Fruit fly (Drosophila melanogaster) whole organism, pupa: Measurements from ENCODE around the gene swm.

ENCODE experiments used
- CG10348 ChIP-seq: fragments of 200-800 bp; sonication (Bioruptor generic); IDR thresholded peaks from 2 replicates; pipeline ENCODE4 v1.3.6; 2022; ENCODE audit warnings: missing biosample characterization, missing genetic modification characterization
- CG12605 ChIP-seq: fragments of 200-800 bp; sonication (Bioruptor generic); IDR thresholded peaks from 2 replicates; pipeline ENCODE4 v1.3.6; 2022; ENCODE audit warnings: missing biosample characterization, missing genetic modification characterization
- CG13204 ChIP-seq: fragments of 200-800 bp; sonication (Bioruptor generic); optimal IDR thresholded peaks from 2 replicates; lab custom pipeline; 2018; ENCODE audit warnings: missing biosample characterization, mild to moderate bottlenecking, missing genetic modification characterization, moderate library complexity
- CG14655 ChIP-seq: fragments of 200-800 bp; sonication (Bioruptor generic); optimal IDR thresholded peaks from 3 replicates; lab custom pipeline; 2017; ENCODE audit warnings: mild to moderate bottlenecking, missing biosample characterization, missing genetic modification reagents, missing genetic modification characterization
- CG15710 ChIP-seq: fragments of 200-800 bp; sonication (Bioruptor generic); optimal IDR thresholded peaks from 2 replicates; lab custom pipeline; 2018; ENCODE audit warnings: missing biosample characterization, mild to moderate bottlenecking, missing genetic modification characterization, moderate library complexity
- CG17806 ChIP-seq: fragments of 200-800 bp; sonication (Bioruptor generic); optimal IDR thresholded peaks from 2 replicates; lab custom pipeline; 2018; ENCODE audit warnings: missing biosample characterization, mild to moderate bottlenecking, missing genetic modification characterization, moderate library complexity
- CG32121 ChIP-seq: fragments of 200-800 bp; sonication (Bioruptor generic); IDR thresholded peaks from 2 replicates; pipeline ENCODE4 v1.3.6; 2022; ENCODE audit warnings: missing biosample characterization, missing genetic modification characterization
- CG34367 ChIP-seq: fragments of 200-800 bp; sonication (Bioruptor generic); optimal IDR thresholded peaks from 2 replicates; lab custom pipeline; 2018; ENCODE audit warnings: missing biosample characterization, mild to moderate bottlenecking, missing genetic modification characterization
- CG4496 ChIP-seq: fragments of 200-800 bp; sonication (Bioruptor generic); IDR thresholded peaks from 3 replicates; pipeline ENCODE4 v1.3.6; 2022; ENCODE audit warnings: missing biosample characterization, missing genetic modification characterization
- CG8159 ChIP-seq: fragments of 200-800 bp; sonication (Bioruptor generic); optimal IDR thresholded peaks from 3 replicates; lab custom pipeline; 2018; ENCODE audit warnings: missing biosample characterization, mild to moderate bottlenecking, missing genetic modification characterization, moderate library complexity
- CG8301 ChIP-seq: fragments of 200-800 bp; sonication (Bioruptor generic); optimal IDR thresholded peaks from 2 replicates; lab custom pipeline; 2018; ENCODE audit warnings: missing biosample characterization, mild to moderate bottlenecking, missing genetic modification characterization
- CG9948 ChIP-seq: fragments of 200-800 bp; sonication (Bioruptor generic); optimal IDR thresholded peaks from 2 replicates; lab custom pipeline; 2018; ENCODE audit warnings: missing biosample characterization, mild to moderate bottlenecking, missing genetic modification characterization, moderate library complexity
- D1 ChIP-seq: fragments of 200-800 bp; sonication (Bioruptor generic); optimal IDR thresholded peaks from 2 replicates; lab custom pipeline; 2018; ENCODE audit warnings: missing biosample characterization, mild to moderate bottlenecking, missing genetic modification characterization, moderate library complexity
- EcR ChIP-seq: fragments of 200-800 bp; sonication (Bioruptor generic); optimal IDR thresholded peaks from 3 replicates; lab custom pipeline; 2019; ENCODE audit warnings: missing biosample characterization, missing genetic modification characterization, mild to moderate bottlenecking, moderate library complexity, missing genetic modification reagents
- Ets98B ChIP-seq: fragments of 200-800 bp; sonication (Bioruptor generic); IDR thresholded peaks from 2 replicates; pipeline ENCODE4 v1.3.6; 2022; ENCODE audit warnings: missing biosample characterization, missing genetic modification characterization
- Pif1A ChIP-seq: fragments of 200-800 bp; sonication (Bioruptor generic); optimal IDR thresholded peaks from 3 replicates; lab custom pipeline; 2016; ENCODE audit warnings: missing biosample characterization, missing genetic modification characterization
- Pif1B ChIP-seq: fragments of 200-800 bp; sonication (Bioruptor generic); optimal IDR thresholded peaks from 3 replicates; lab custom pipeline; 2016; ENCODE audit warnings: missing biosample characterization, missing genetic modification characterization
- Snoo ChIP-seq: fragments of 200-800 bp; sonication (Bioruptor generic); optimal IDR thresholded peaks from 3 replicates; lab custom pipeline; 2017; ENCODE audit warnings: missing biosample characterization, mild to moderate bottlenecking, missing genetic modification characterization, inconsistent platforms
- fd96Ca ChIP-seq: fragments of 200-800 bp; sonication (Bioruptor generic); IDR thresholded peaks from 3 replicates; pipeline ENCODE4 v1.3.6; 2022; ENCODE audit warnings: missing biosample characterization, missing genetic modification characterization
- gl ChIP-seq: fragments of 200-800 bp; sonication (Bioruptor generic); optimal IDR thresholded peaks from 2 replicates; lab custom pipeline; 2018; ENCODE audit warnings: missing biosample characterization, mild to moderate bottlenecking, missing genetic modification characterization
- rn ChIP-seq: fragments of 200-800 bp; sonication (Bioruptor generic); IDR thresholded peaks from 2 replicates; pipeline ENCODE4 v1.3.6; 2022; ENCODE audit warnings: missing biosample characterization, missing genetic modification characterization

Gene swm

DNA sequence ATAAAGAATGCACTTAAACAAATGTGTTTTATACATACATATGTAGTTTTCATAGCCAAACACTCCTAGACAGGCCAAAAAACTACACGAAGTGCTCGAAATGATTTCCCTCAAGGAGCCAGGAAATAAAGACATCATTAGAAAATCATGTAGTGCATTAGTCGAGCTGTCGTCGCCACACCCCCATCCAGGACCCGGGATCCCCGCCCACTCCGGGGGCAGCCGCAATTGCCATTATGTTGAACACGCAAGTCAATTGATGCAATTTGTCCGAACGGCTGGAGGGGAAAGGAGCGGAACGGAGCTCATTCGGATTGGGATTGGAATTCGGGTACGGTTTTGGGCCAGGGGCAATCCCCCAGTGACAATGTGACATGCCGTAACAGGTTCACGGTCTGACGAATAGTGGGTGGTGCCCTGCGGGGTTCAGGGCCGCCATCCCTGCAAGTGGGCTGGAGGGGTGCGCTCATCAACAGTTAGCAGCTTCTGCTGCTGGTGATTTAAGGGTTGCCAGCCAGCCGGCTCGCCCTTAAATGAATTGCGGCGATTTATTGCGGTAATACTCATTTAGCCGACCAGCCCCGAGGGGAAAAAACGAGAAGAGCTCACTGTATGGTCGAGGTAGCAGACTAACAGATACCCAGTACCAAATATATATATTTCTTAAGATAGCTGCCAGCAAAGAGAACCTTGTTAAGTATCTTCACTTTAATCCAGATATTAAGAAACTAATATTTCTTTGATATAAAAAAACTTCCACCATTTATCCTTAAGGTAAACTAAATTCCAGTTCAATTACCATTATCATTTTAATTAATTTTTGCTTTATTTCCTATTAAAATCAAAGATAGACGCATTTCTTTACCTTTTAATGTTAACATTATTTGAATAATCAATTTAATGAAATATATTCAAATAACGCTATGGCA is 12.4 kb upstream of the swm start:
- TF ChIP-seq Ets98B (GFP tag; lab: Robert Waterston, UW), result no peak
- TF ChIP-seq D1 (tag; lab: Kevin White, UChicago), result no peak
- TF ChIP-seq fd96Ca, result no peak
- no peak for TF ChIP-seq Snoo (tag; lab: Kevin White, UChicago)
- no peak for TF ChIP-seq CG8159

dm6 chr2L:19484539-19484938 is 8.5 kb upstream of the swm start, which contains the start of the genes CG10195 and CG13084:
CG10195 (minus strand) TSS chr2L:19484705.
CG13084 (plus strand) TSS chr2L:19484930.
- TF ChIP-seq CG9948 (no peak), CG13204 (GFP tag; lab: Kevin White, UChicago) (no peak), Ets98B (GFP tag; lab: Robert Waterston, UW) (no peak), fd96Ca (no peak), CG12605 (GFP tag; lab: Robert Waterston, UW) (no peak), CG4496 (GFP tag; lab: Robert Waterston, UW) (no peak), CG34367 (tag; lab: Kevin White, UChicago) (no peak), CG8159 (no peak), Pif1B (no peak)

dm6 chr2L:19487190-19487589 is 5.9 kb upstream of the swm start, which contains the start of gene CG13083:
CG13083 (plus strand) TSS chr2L:19487490.
- TF ChIP-seq Pif1B, result no peak

DNA sequence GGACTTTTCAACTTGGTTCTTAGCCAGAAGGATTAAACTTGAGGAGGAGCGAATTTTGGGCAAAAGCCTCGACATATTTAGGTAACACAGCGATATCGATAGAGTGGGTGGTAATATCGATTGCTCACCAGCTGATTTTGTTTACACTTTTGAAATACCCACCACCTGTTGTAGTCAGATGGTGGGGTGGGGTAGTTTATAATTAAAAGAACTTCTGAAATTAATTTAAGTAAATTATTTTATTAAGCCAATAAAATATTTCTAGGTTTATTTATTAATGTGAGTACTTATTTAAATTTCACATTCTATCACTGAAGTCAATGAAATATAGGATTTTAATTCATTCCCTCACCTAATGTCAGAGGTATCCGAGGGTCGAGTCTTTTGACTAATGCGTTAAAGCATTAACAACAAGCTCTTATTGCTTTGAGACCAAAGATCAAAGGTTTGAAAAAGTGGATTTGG is 3.0 kb upstream of the swm start, which contains the start of the genes CG10194 and CG18094:
Gene CG10194, minus strand, starts transcription at position 108 of the 465 bp plus-strand sequence.
Gene CG18094, plus strand, starts transcription at position 266 of the 465 bp plus-strand sequence.
- TF ChIP-seq gl, result no peak
- TF ChIP-seq CG17806, result no peak
- no peak for TF ChIP-seq Ets98B (GFP tag; lab: Robert Waterston, UW)
- no peak for TF ChIP-seq CG10348 (GFP tag; lab: Robert Waterston, UW)
- no peak for TF ChIP-seq Pif1A (GFP tag; lab: Kevin White, UChicago)
- no peak for TF ChIP-seq Snoo (tag; lab: Kevin White, UChicago)
- TF ChIP-seq CG32121, result peak; percentile 50
- TF ChIP-seq CG9948, result no peak
- no peak for TF ChIP-seq rn
- no peak for TF ChIP-seq CG34367 (tag; lab: Kevin White, UChicago)
- TF ChIP-seq CG12605 (GFP tag; lab: Robert Waterston, UW), result peak; percentile 61
- no peak for TF ChIP-seq Pif1B
- no peak for TF ChIP-seq CG14655 (GFP tag; lab: Kevin White, UChicago)
- no peak for TF ChIP-seq D1 (tag; lab: Kevin White, UChicago)
- peak; percentile 40; the same call in 1 of the 3 replicates for TF ChIP-seq CG4496 (GFP tag; lab: Robert Waterston, UW)
- no peak for TF ChIP-seq fd96Ca
- TF ChIP-seq CG13204 (GFP tag; lab: Kevin White, UChicago), result no peak
- no peak for TF ChIP-seq CG8159
- TF ChIP-seq CG8301, result no peak
- no peak for TF ChIP-seq EcR

DNA sequence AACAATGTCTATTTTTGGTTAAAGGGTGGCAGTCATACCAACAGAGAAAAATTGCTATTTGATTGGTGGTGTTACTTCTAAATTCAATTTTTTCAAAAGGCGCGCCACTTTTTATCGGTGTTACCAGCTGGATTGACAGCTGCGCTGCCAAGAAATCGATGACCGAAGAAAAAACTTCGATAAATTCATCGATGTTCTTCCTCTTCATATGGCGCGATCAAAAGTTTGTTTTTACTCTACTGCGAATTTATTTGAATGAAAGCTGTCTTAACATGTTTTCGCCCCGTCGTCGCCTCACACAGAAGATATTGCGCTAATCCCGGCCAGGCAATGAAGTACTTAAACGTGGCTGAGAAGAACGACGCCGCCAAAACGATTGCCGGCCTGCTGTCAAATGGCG is 4.9 kb downstream of the swm start, which contains the start of gene Top3alpha:
Gene Top3alpha, plus strand, starts transcription at position 186 of the 400 bp plus-strand sequence.
- TF ChIP-seq Ets98B (GFP tag; lab: Robert Waterston, UW), result no peak
- no peak for TF ChIP-seq CG17806
- TF ChIP-seq Pif1A (GFP tag; lab: Kevin White, UChicago), result no peak
- TF ChIP-seq CG15710 (tag; lab: Kevin White, UChicago), result no peak
- TF ChIP-seq CG4496 (GFP tag; lab: Robert Waterston, UW), result no peak
- no peak for TF ChIP-seq fd96Ca
- TF ChIP-seq EcR, result no peak
- no peak for TF ChIP-seq CG12605 (GFP tag; lab: Robert Waterston, UW)
- TF ChIP-seq CG8159, result no peak
- TF ChIP-seq Pif1B, result no peak
- no peak for TF ChIP-seq Snoo (tag; lab: Kevin White, UChicago)
- TF ChIP-seq CG32121, result no peak
- TF ChIP-seq CG34367 (tag; lab: Kevin White, UChicago), result no peak
- no peak for TF ChIP-seq rn
- TF ChIP-seq CG14655 (GFP tag; lab: Kevin White, UChicago), result no peak
- TF ChIP-seq CG10348 (GFP tag; lab: Robert Waterston, UW), result no peak
- no peak for TF ChIP-seq CG8301
- no peak for TF ChIP-seq D1 (tag; lab: Kevin White, UChicago)
- TF ChIP-seq CG9948, result no peak
- TF ChIP-seq gl, result no peak
- TF ChIP-seq, all 21 proteins: peak for 0

dm6 chr2L:19506323-19506722 is 13.3 kb downstream of the swm start:
- TF ChIP-seq Ets98B (GFP tag; lab: Robert Waterston, UW), result no peak
- TF ChIP-seq CG9948, result no peak
- no peak for TF ChIP-seq CG12605 (GFP tag; lab: Robert Waterston, UW)
- TF ChIP-seq CG34367 (tag; lab: Kevin White, UChicago), result no peak
